Worm (Caenorhabditis elegans) whole organism, young adult: ENCODE results near the gene oma-2.

Experiments used
- C06A6.2 ChIP-seq: fragments of 200-800 bp; sonication (Bioruptor generic); conservative IDR thresholded peaks from 2 replicates; pipeline ENCODE4 v1.3.6; 2022; ENCODE audit warnings: missing genetic modification characterization, missing compliant biosample characterization
- C17E4.6 ChIP-seq: fragments of 200-800 bp; sonication (Bioruptor generic); IDR thresholded peaks from 2 replicates; pipeline ENCODE4 v1.3.6; 2022; ENCODE audit warnings: missing genetic modification reagents, missing genetic modification characterization, missing compliant biosample characterization
- F57C9.4 ChIP-seq: sonication (generic microtip); optimal IDR thresholded peaks from 2 replicates; lab custom pipeline; 2017; ENCODE audit warnings: mild to moderate bottlenecking, missing genetic modification characterization, missing compliant biosample characterization
- Y53G8AR.9 ChIP-seq: fragments of 200-800 bp; sonication (Bioruptor generic); conservative IDR thresholded peaks from 2 replicates; pipeline ENCODE4 v1.3.6; 2022; ENCODE audit warnings: missing genetic modification reagents, missing genetic modification characterization, missing compliant biosample characterization
- Y67H2A.10 ChIP-seq: fragments of 200-800 bp; sonication (Bioruptor generic); conservative IDR thresholded peaks from 2 replicates; pipeline ENCODE4 v1.3.6; 2022; ENCODE audit warnings: missing genetic modification reagents, missing genetic modification characterization, missing compliant biosample characterization
- Y79H2A.3 ChIP-seq: fragments of 200-800 bp; sonication (Bioruptor generic); conservative IDR thresholded peaks from 2 replicates; pipeline ENCODE4 v1.3.6; 2022; ENCODE audit warnings: missing genetic modification reagents, missing genetic modification characterization, missing compliant biosample characterization
- akir-1 ChIP-seq: fragments of 200-800 bp; sonication (Bioruptor generic); optimal IDR thresholded peaks from 2 replicates; lab custom pipeline; 2018; ENCODE audit warnings: mild to moderate bottlenecking, missing genetic modification characterization, moderate library complexity, missing compliant biosample characterization
- attf-5 ChIP-seq: fragments of 200-800 bp; sonication (Bioruptor generic); optimal IDR thresholded peaks from 2 replicates; lab custom pipeline; 2018; ENCODE audit warnings: mild to moderate bottlenecking, missing genetic modification characterization, missing compliant biosample characterization
- attf-6 ChIP-seq: fragments of 200-800 bp; sonication (Bioruptor generic); IDR thresholded peaks from 2 replicates; pipeline ENCODE4 v1.3.6; 2022; ENCODE audit warnings: missing genetic modification reagents, missing genetic modification characterization, missing compliant biosample characterization
- bed-2 ChIP-seq: fragments of 200-800 bp; sonication (Bioruptor generic); IDR thresholded peaks from 2 replicates; pipeline ENCODE4 v1.3.6; 2022; ENCODE audit warnings: missing genetic modification reagents, missing genetic modification characterization, missing compliant biosample characterization
- cebp-1 ChIP-seq, 2 experiments: fragments of 200-800 bp in 1 of 2; sonication (Bioruptor generic) in 1 of 2; sonication (generic microtip) in 1 of 2; IDR thresholded peaks in 1 of 2; optimal IDR thresholded peaks in 1 of 2; 2 replicates each; pipeline versions ENCODE4 v1.3.6 to Lab custom; 2017 to 2022; ENCODE audit warnings: missing compliant biosample characterization in 2 of 2, missing genetic modification characterization in 2 of 2, mild to moderate bottlenecking in 1 of 2, missing genetic modification reagents in 1 of 2, moderate library complexity in 1 of 2
- ceh-100 ChIP-seq: fragments of 200-800 bp; sonication (Bioruptor generic); IDR thresholded peaks from 2 replicates; pipeline ENCODE4 v1.3.6; 2022; ENCODE audit warnings: missing genetic modification reagents, missing genetic modification characterization, missing compliant biosample characterization
- ceh-40 ChIP-seq: fragments of 200-800 bp; sonication (Bioruptor generic); IDR thresholded peaks from 2 replicates; pipeline ENCODE4 v1.3.6; 2022; ENCODE audit warnings: missing genetic modification characterization, missing compliant biosample characterization
- dox-1 ChIP-seq: fragments of 200-800 bp; sonication (Bioruptor generic); IDR thresholded peaks from 2 replicates; pipeline ENCODE4 v1.3.6; 2022; ENCODE audit warnings: missing genetic modification reagents, missing genetic modification characterization, missing compliant biosample characterization
- efl-1 ChIP-seq: fragments of 150-350 bp; optimal IDR thresholded peaks from 2 replicates; lab custom pipeline; 2014; ENCODE audit warnings: missing biosample characterization, missing genetic modification reagents, missing genetic modification characterization
- hlh-12 ChIP-seq: sonication (generic microtip); optimal IDR thresholded peaks from 2 replicates; lab custom pipeline; 2016; ENCODE audit warnings: missing genetic modification characterization, missing compliant biosample characterization
- hmg-1.2 ChIP-seq: fragments of 200-800 bp; sonication (Bioruptor generic); IDR thresholded peaks from 2 replicates; pipeline ENCODE4 v1.3.6; 2022; ENCODE audit warnings: missing genetic modification reagents, missing genetic modification characterization, missing compliant biosample characterization
- hsf-1 ChIP-seq: fragments of 200-800 bp; sonication (Bioruptor generic); IDR thresholded peaks from 2 replicates; pipeline ENCODE4 v1.3.6; 2022; ENCODE audit warnings: missing genetic modification reagents, missing genetic modification characterization, missing compliant biosample characterization
- lin-26 ChIP-seq: fragments of 200-800 bp; sonication (Bioruptor generic); IDR thresholded peaks from 2 replicates; pipeline ENCODE4 v1.3.6; 2022; ENCODE audit warnings: missing genetic modification reagents, missing genetic modification characterization, missing compliant biosample characterization
- lsl-1 ChIP-seq: fragments of 200-800 bp; sonication (Bioruptor generic); optimal IDR thresholded peaks from 2 replicates; lab custom pipeline; 2018; ENCODE audit warnings: mild to moderate bottlenecking, missing genetic modification characterization, moderate library complexity, missing compliant biosample characterization
- madf-6 ChIP-seq: fragments of 200-800 bp; sonication (Bioruptor generic); IDR thresholded peaks from 2 replicates; pipeline ENCODE4 v1.3.6; 2022; ENCODE audit warnings: missing genetic modification reagents, missing genetic modification characterization, missing compliant biosample characterization
- mcd-1 ChIP-seq: fragments of 200-800 bp; sonication (Bioruptor generic); IDR thresholded peaks from 2 replicates; pipeline ENCODE4 v1.3.6; 2022; ENCODE audit warnings: missing genetic modification reagents, missing genetic modification characterization, missing compliant biosample characterization
- nhr-80 ChIP-seq: sonication (generic microtip); optimal IDR thresholded peaks from 2 replicates; lab custom pipeline; 2016; ENCODE audit warnings: missing genetic modification characterization, missing compliant biosample characterization
- nhr-90 ChIP-seq: sonication (generic microtip); optimal IDR thresholded peaks from 2 replicates; lab custom pipeline; 2016; ENCODE audit warnings: missing genotype, mild to moderate bottlenecking, missing genetic modification characterization, missing compliant biosample characterization
- pbrm-1 ChIP-seq: fragments of 200-800 bp; sonication (Bioruptor generic); IDR thresholded peaks from 2 replicates; pipeline ENCODE4 v1.3.6; 2022; ENCODE audit warnings: missing genetic modification reagents, missing genetic modification characterization, missing compliant biosample characterization
- rcor-1 ChIP-seq: fragments of 200-800 bp; sonication (Bioruptor generic); IDR thresholded peaks from 2 replicates; pipeline ENCODE4 v1.3.6; 2022; ENCODE audit warnings: missing genetic modification reagents, missing genetic modification characterization, missing compliant biosample characterization
- snpc-1.1 ChIP-seq: sonication (generic microtip); optimal IDR thresholded peaks from 2 replicates; lab custom pipeline; 2017; ENCODE audit warnings: missing genetic modification characterization, mild to moderate bottlenecking, missing compliant biosample characterization, antibody characterized with exemption, moderate library complexity, missing genotype, missing genetic modification reagents; ENCODE audit not compliant: insufficient read depth
- snpc-4 ChIP-seq, 5 experiments: fragments of 150-350 bp in 1 of 5; sonication (generic microtip) in 4 of 5; optimal IDR thresholded peaks; 2 replicates each; lab custom pipeline; 2014 to 2018; ENCODE audit warnings: missing genetic modification characterization in 5 of 5, missing biosample characterization in 3 of 5, antibody characterized with exemption in 2 of 5, mild to moderate bottlenecking in 2 of 5, missing compliant biosample characterization in 2 of 5, missing genotype in 2 of 5, moderate library complexity in 2 of 5, missing genetic modification reagents in 1 of 5
- tbp1 ChIP-seq: fragments of 200-800 bp; sonication (Bioruptor generic); optimal IDR thresholded peaks from 2 replicates; lab custom pipeline; 2018; ENCODE audit warnings: mild to moderate bottlenecking, missing genetic modification characterization, missing compliant biosample characterization
- tlf-1 ChIP-seq: fragments of 200-800 bp; sonication (Bioruptor generic); optimal IDR thresholded peaks from 2 replicates; lab custom pipeline; 2018; ENCODE audit warnings: mild to moderate bottlenecking, missing genetic modification characterization, missing compliant biosample characterization
- unc-130 ChIP-seq: sonication (generic microtip); optimal IDR thresholded peaks from 2 replicates; lab custom pipeline; 2016; ENCODE audit warnings: missing genetic modification reagents, missing genetic modification characterization, missing compliant biosample characterization
- xnd-1 ChIP-seq: sonication (generic microtip); optimal IDR thresholded peaks from 2 replicates; lab custom pipeline; 2016; ENCODE audit warnings: missing genotype, missing genetic modification reagents, missing genetic modification characterization, missing compliant biosample characterization

The oma-2 gene

ce11 chrV:8013901-8014388 is 15.3 kb upstream of the oma-2 start, which contains the start of gene Y97E10AR.6 (continued):
- TF ChIP-seq Y79H2A.3 (no peak), attf-5 (peak; percentile 34), mcd-1 (GFP tag; lab: Robert Waterston, UW) (peak; percentile 61), nhr-80 (peak; percentile 38), madf-6 (GFP tag; lab: Robert Waterston, UW) (no peak; the same call in 1 of the 2 replicates), snpc-4 (GFP tag; optimal IDR thresholded peaks at IDR 0.05; lab: Kevin White, UChicago) (no peak), snpc-4 (tag; optimal IDR thresholded peaks at IDR 0.05; lab: Kevin White, UChicago) (peak in 1 of 4 experiments; percentile 39), unc-130 (GFP tag; lab: Kevin White, UChicago) (no peak), akir-1 (GFP tag; lab: Kevin White, UChicago) (no peak)

- TF ChIP-seq xnd-1 (tag; lab: Kevin White, UChicago) (peak; percentile 3), hmg-1.2 (GFP tag; lab: Robert Waterston, UW) (peak; percentile 82), pbrm-1 (GFP tag; lab: Robert Waterston, UW) (peak; percentile 63), attf-6 (GFP tag; lab: Robert Waterston, UW) (peak; percentile 47; the same call in 1 of the 2 replicates), snpc-1.1 (tag; lab: Kevin White, UChicago) (peak; percentile 85), lin-26 (GFP tag; lab: Robert Waterston, UW) (0 out of 2 replicates have a peak, but pooled peaks have one; percentile 26), hsf-1 (GFP tag; lab: Robert Waterston, UW) (peak; percentile 40; the same call in 1 of the 2 replicates), lsl-1 (GFP tag; lab: Kevin White, UChicago) (peak; percentile 35), snpc-4 (GFP tag; optimal IDR thresholded peaks at IDR 0.05; lab: Kevin White, UChicago) (peak; percentile 74), snpc-4 (tag; optimal IDR thresholded peaks at IDR 0.05; lab: Kevin White, UChicago) (peak in 3 of 4 experiments; percentile 90 to 97 (median 95)), madf-6 (GFP tag; lab: Robert Waterston, UW) (peak; percentile 8; the same call in 1 of the 2 replicates)
- TF ChIP-seq, all 124 proteins: peak for 10; not testable (repeated sequence) for 114
These were observed 14.4 kb upstream of the oma-2 start for ce11 chrV:8014710-8015314.

- TF ChIP-seq tlf-1 (GFP tag; lab: Kevin White, UChicago), result no peak
- no peak for TF ChIP-seq C06A6.2 (GFP tag; lab: Robert Waterston, UW)
- peak; percentile 31 for TF ChIP-seq nhr-80
- no peak for TF ChIP-seq nhr-90 (tag; lab: Kevin White, UChicago)
- TF ChIP-seq tbp1 (GFP tag; lab: Kevin White, UChicago), result no peak
- no peak for TF ChIP-seq ceh-40
- TF ChIP-seq rcor-1 (GFP tag; lab: Robert Waterston, UW), result no peak
These were observed 12.3 kb upstream of the oma-2 start, which contains the start of gene sptl-2 for ce11 chrV:8016928-8017327. Gene sptl-2, plus strand, starts transcription at chrV:8017207.

- no peak for TF ChIP-seq Y53G8AR.9 (GFP tag; lab: Robert Waterston, UW)
- TF ChIP-seq ceh-100 (GFP tag; lab: Robert Waterston, UW), result no peak
- no peak for TF ChIP-seq unc-130 (GFP tag; lab: Kevin White, UChicago)
- no peak for TF ChIP-seq F57C9.4
- TF ChIP-seq C17E4.6 (GFP tag; lab: Robert Waterston, UW), result no peak
- peak; percentile 56; the same call in 1 of the 2 replicates for TF ChIP-seq cebp-1 (GFP tag; IDR thresholded peaks at IDR 0.05; lab: Robert Waterston, UW)
- peak; percentile 72 for TF ChIP-seq cebp-1 (tag; optimal IDR thresholded peaks at IDR 0.05; lab: Kevin White, UChicago)
- 0 out of 2 replicates have a peak, but pooled peaks have one; percentile 19 for TF ChIP-seq dox-1 (GFP tag; lab: Robert Waterston, UW)
- TF ChIP-seq efl-1, result no peak
- TF ChIP-seq Y67H2A.10 (GFP tag; lab: Robert Waterston, UW), result no peak
- TF ChIP-seq nhr-80, result peak; percentile 84
- no peak for TF ChIP-seq hlh-12 (tag; lab: Kevin White, UChicago)
- no peak for TF ChIP-seq bed-2 (GFP tag; lab: Robert Waterston, UW)
These were observed 11.3 kb upstream of the oma-2 start for ce11 chrV:8017924-8018323.
